Fruit fly (Drosophila melanogaster) whole organism, embryonic: Measurements from ENCODE around the gene CG45428.

Source experiments
- ATbp ChIP-seq: fragments of 200-800 bp; sonication (Bioruptor generic); optimal IDR thresholded peaks from 2 replicates; lab custom pipeline; 2017; ENCODE audit warnings: missing biosample characterization, mild to moderate bottlenecking, missing genetic modification characterization, missing genetic modification reagents
- Antp ChIP-seq: fragments of 200-800 bp; sonication (Bioruptor generic); optimal IDR thresholded peaks from 3 replicates; lab custom pipeline; 2016; ENCODE audit warnings: missing biosample characterization, missing genetic modification characterization
- CG10366 ChIP-seq: fragments of 200-800 bp; sonication (Bioruptor generic); IDR thresholded peaks from 2 replicates; pipeline ENCODE4 v1.3.6; 2022; ENCODE audit warnings: missing biosample characterization, missing genetic modification characterization
- CG42726 ChIP-seq: fragments of 200-800 bp; sonication (Bioruptor generic); IDR thresholded peaks from 2 replicates; pipeline ENCODE4 v1.3.6; 2022; ENCODE audit warnings: missing biosample characterization, missing genetic modification characterization; ENCODE audit not compliant: partially characterized antibody
- CG8944 ChIP-seq: fragments of 200-800 bp; sonication (Bioruptor generic); optimal IDR thresholded peaks from 3 replicates; lab custom pipeline; 2016; ENCODE audit warnings: missing biosample characterization, missing genetic modification characterization
- CkIIα-i1 ChIP-seq: fragments of 200-800 bp; sonication (Bioruptor generic); IDR thresholded peaks from 2 replicates; pipeline ENCODE4 v1.3.6; 2022; ENCODE audit warnings: missing biosample characterization, missing genetic modification characterization
- CrebB ChIP-seq: fragments of 200-800 bp; sonication (Bioruptor generic); optimal IDR thresholded peaks from 3 replicates; lab custom pipeline; 2018; ENCODE audit warnings: missing biosample characterization, mild to moderate bottlenecking, missing genetic modification characterization
- Hr3 ChIP-seq: fragments of 200-800 bp; sonication (Bioruptor generic); optimal IDR thresholded peaks from 3 replicates; lab custom pipeline; 2016; ENCODE audit warnings: missing biosample characterization, missing genetic modification characterization
- Spps ChIP-seq: fragments of 200-800 bp; sonication (Bioruptor generic); optimal IDR thresholded peaks from 2 replicates; lab custom pipeline; 2018; ENCODE audit warnings: missing biosample characterization, mild to moderate bottlenecking, missing genetic modification characterization
- Trl ChIP-seq, 3 experiments: fragments of >200 bp in 2 of 3; fragments of 200-800 bp in 1 of 3; sonication (Bioruptor generic) in 1 of 3; optimal IDR thresholded peaks; 2 replicates in 1 of 3; 3 replicates in 2 of 3; lab custom pipeline; 2016 to 2017; ENCODE audit warnings: missing biosample characterization in 1 of 3, missing genetic modification characterization in 1 of 3
- eyg ChIP-seq: fragments of 200-800 bp; sonication (Bioruptor generic); optimal IDR thresholded peaks from 3 replicates; lab custom pipeline; 2016; ENCODE audit warnings: missing biosample characterization, missing genetic modification characterization
- pzg ChIP-seq: fragments of 200-800 bp; sonication (Bioruptor generic); optimal IDR thresholded peaks from 3 replicates; lab custom pipeline; 2018; ENCODE audit warnings: missing biosample characterization, mild to moderate bottlenecking, missing genetic modification characterization, moderate library complexity
- sim ChIP-seq: fragments of 200-800 bp; sonication (Bioruptor generic); IDR thresholded peaks from 2 replicates; pipeline ENCODE4 v1.3.6; 2022; ENCODE audit warnings: missing biosample characterization, missing genetic modification characterization

DNA sequence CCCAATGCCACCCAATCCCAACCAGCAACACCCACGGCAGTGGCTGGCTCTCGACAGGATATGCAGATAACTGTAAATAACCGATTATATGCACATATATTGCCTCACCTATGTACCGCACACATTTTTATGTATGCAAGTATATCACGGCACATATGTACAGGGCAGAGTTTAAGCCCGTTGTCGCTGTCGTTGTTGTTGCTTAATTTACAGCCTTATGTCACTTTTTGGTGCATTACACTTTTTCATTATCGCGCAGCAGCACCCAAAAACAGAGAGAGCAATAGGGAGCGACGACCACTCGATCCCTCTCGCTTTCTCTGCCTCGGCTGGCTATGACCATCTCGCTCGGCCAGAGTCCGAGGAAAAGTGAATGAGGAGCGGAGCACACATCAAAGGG is 2.4 kb upstream of the CG45428 start:
- TF ChIP-seq Spps (tag; lab: Kevin White, UChicago) (no peak), CkIIα-i1 (GFP tag; lab: Robert Waterston, UW) (no peak), ATbp (GFP tag; lab: Kevin White, UChicago) (no peak), sim (GFP tag; lab: Robert Waterston, UW) (no peak), CG42726 (GFP tag; lab: Robert Waterston, UW) (no peak), Trl (optimal IDR thresholded peaks at IDR 0.05; lab: Kevin White, UChicago) (no peak), Trl (GFP tag; optimal IDR thresholded peaks at IDR 0.05; lab: Kevin White, UChicago) (no peak), Antp (GFP tag; lab: Kevin White, UChicago) (no peak), eyg (GFP tag; lab: Kevin White, UChicago) (no peak), CG8944 (GFP tag; lab: Kevin White, UChicago) (no peak), Hr3 (no peak), CrebB (tag; lab: Kevin White, UChicago) (no peak), pzg (GFP tag; lab: Kevin White, UChicago) (no peak), CG10366 (no peak)
